Fruit fly (Drosophila melanogaster) whole organism, wandering third instar larva: Measurements from ENCODE around the gene CG34253.

Source experiments
- Myc ChIP-seq: fragments of >200 bp; optimal IDR thresholded peaks from 2 replicates; lab custom pipeline; 2017
- br ChIP-seq: fragments of 200-800 bp; sonication (Bioruptor generic); optimal IDR thresholded peaks from 2 replicates; lab custom pipeline; 2016; ENCODE audit warnings: missing biosample characterization, missing genetic modification characterization
- sv ChIP-seq: fragments of 200-800 bp; sonication (Bioruptor generic); optimal IDR thresholded peaks from 3 replicates; lab custom pipeline; 2016; ENCODE audit warnings: missing biosample characterization, missing genetic modification characterization
- usp ChIP-seq: fragments of >200 bp; optimal IDR thresholded peaks from 2 replicates; lab custom pipeline; 2017; ENCODE audit warnings: missing biosample characterization, missing genetic modification characterization

- TF ChIP-seq sv (GFP tag; lab: Kevin White, UChicago), result no peak
- TF ChIP-seq usp (GFP tag; lab: Kevin White, UChicago), result no peak
- TF ChIP-seq Myc (lab: Kevin White, UChicago), result no peak
- no peak for TF ChIP-seq br
These were observed 8.5 kb downstream of the CG34253 start for dm6 chr3L:18078614-18079013.
